Worm (Caenorhabditis elegans) whole organism, young adult: ENCODE data around the gene F31D4.8.

Experiments
- C06A6.2 ChIP-seq: fragments of 200-800 bp; sonication (Bioruptor generic); conservative IDR thresholded peaks from 2 replicates; pipeline ENCODE4 v1.3.6; 2022; ENCODE audit warnings: missing genetic modification characterization, missing compliant biosample characterization
- D2030.7 ChIP-seq: fragments of 200-800 bp; sonication (Bioruptor generic); IDR thresholded peaks from 2 replicates; pipeline ENCODE4 v1.3.6; 2022; ENCODE audit warnings: missing genetic modification reagents, missing genetic modification characterization, missing compliant biosample characterization
- F23B12.7 ChIP-seq: sonication (generic microtip); optimal IDR thresholded peaks from 2 replicates; lab custom pipeline; 2017; ENCODE audit warnings: missing genetic modification characterization, mild to moderate bottlenecking, missing compliant biosample characterization, antibody characterized with exemption, moderate library complexity; ENCODE audit not compliant: insufficient read depth
- F55B11.4 ChIP-seq: sonication (generic microtip); optimal IDR thresholded peaks from 2 replicates; lab custom pipeline; 2016; ENCODE audit warnings: missing compliant biosample characterization, missing genetic modification characterization, borderline replicate concordance; ENCODE audit not compliant: insufficient read depth
- T07F8.4 ChIP-seq: sonication (generic microtip); optimal IDR thresholded peaks from 2 replicates; lab custom pipeline; 2016; ENCODE audit warnings: mild to moderate bottlenecking, missing genetic modification characterization, moderate library complexity, missing compliant biosample characterization
- Y53G8AR.9 ChIP-seq: fragments of 200-800 bp; sonication (Bioruptor generic); conservative IDR thresholded peaks from 2 replicates; pipeline ENCODE4 v1.3.6; 2022; ENCODE audit warnings: missing genetic modification reagents, missing genetic modification characterization, missing compliant biosample characterization
- Y79H2A.3 ChIP-seq: fragments of 200-800 bp; sonication (Bioruptor generic); conservative IDR thresholded peaks from 2 replicates; pipeline ENCODE4 v1.3.6; 2022; ENCODE audit warnings: missing genetic modification reagents, missing genetic modification characterization, missing compliant biosample characterization
- ZK185.1 ChIP-seq: sonication (generic microtip); optimal IDR thresholded peaks from 2 replicates; lab custom pipeline; 2016; ENCODE audit warnings: mild to moderate bottlenecking, missing genetic modification characterization, missing compliant biosample characterization; ENCODE audit not compliant: poor library complexity, severe bottlenecking
- akir-1 ChIP-seq: fragments of 200-800 bp; sonication (Bioruptor generic); optimal IDR thresholded peaks from 2 replicates; lab custom pipeline; 2018; ENCODE audit warnings: mild to moderate bottlenecking, missing genetic modification characterization, moderate library complexity, missing compliant biosample characterization
- ama-1 ChIP-seq, 3 experiments: fragments of 150-350 bp in 1 of 3; sonication (generic microtip) in 2 of 3; optimal IDR thresholded peaks; 2 replicates each; lab custom pipeline; 2014 to 2018; ENCODE audit warnings: missing biosample characterization in 2 of 3, missing genetic modification characterization in 2 of 3, missing genetic modification reagents in 2 of 3
- bed-2 ChIP-seq: fragments of 200-800 bp; sonication (Bioruptor generic); IDR thresholded peaks from 2 replicates; pipeline ENCODE4 v1.3.6; 2022; ENCODE audit warnings: missing genetic modification reagents, missing genetic modification characterization, missing compliant biosample characterization
- ceh-100 ChIP-seq: fragments of 200-800 bp; sonication (Bioruptor generic); IDR thresholded peaks from 2 replicates; pipeline ENCODE4 v1.3.6; 2022; ENCODE audit warnings: missing genetic modification reagents, missing genetic modification characterization, missing compliant biosample characterization
- ceh-40 ChIP-seq: fragments of 200-800 bp; sonication (Bioruptor generic); IDR thresholded peaks from 2 replicates; pipeline ENCODE4 v1.3.6; 2022; ENCODE audit warnings: missing genetic modification characterization, missing compliant biosample characterization
- dpff-1 ChIP-seq: sonication (generic microtip); optimal IDR thresholded peaks from 2 replicates; lab custom pipeline; 2017; ENCODE audit warnings: mild to moderate bottlenecking, missing genetic modification characterization, missing compliant biosample characterization
- dpl-1 ChIP-seq: fragments of 150-350 bp; optimal IDR thresholded peaks from 2 replicates; lab custom pipeline; 2014; ENCODE audit warnings: missing biosample characterization, missing genetic modification reagents, missing genetic modification characterization
- fkh-3 ChIP-seq: sonication (generic microtip); optimal IDR thresholded peaks from 2 replicates; lab custom pipeline; 2016; ENCODE audit warnings: mild to moderate bottlenecking, missing genetic modification characterization, missing compliant biosample characterization
- hmg-1.2 ChIP-seq: fragments of 200-800 bp; sonication (Bioruptor generic); IDR thresholded peaks from 2 replicates; pipeline ENCODE4 v1.3.6; 2022; ENCODE audit warnings: missing genetic modification reagents, missing genetic modification characterization, missing compliant biosample characterization
- let-607 ChIP-seq, 2 experiments: fragments of 200-800 bp in 1 of 2; sonication (Bioruptor generic) in 1 of 2; sonication (generic microtip) in 1 of 2; optimal IDR thresholded peaks; 2 replicates each; lab custom pipeline; 2016 to 2018; ENCODE audit warnings: mild to moderate bottlenecking in 2 of 2, missing compliant biosample characterization in 2 of 2, missing genetic modification characterization in 2 of 2, moderate library complexity in 2 of 2, missing genotype in 1 of 2
- lin-26 ChIP-seq: fragments of 200-800 bp; sonication (Bioruptor generic); IDR thresholded peaks from 2 replicates; pipeline ENCODE4 v1.3.6; 2022; ENCODE audit warnings: missing genetic modification reagents, missing genetic modification characterization, missing compliant biosample characterization
- lir-1 ChIP-seq: fragments of 200-800 bp; sonication (Bioruptor generic); conservative IDR thresholded peaks from 2 replicates; pipeline ENCODE4 v1.3.6; 2022; ENCODE audit warnings: missing genetic modification reagents, missing genetic modification characterization, missing compliant biosample characterization
- madf-10 ChIP-seq: sonication (generic microtip); optimal IDR thresholded peaks from 2 replicates; lab custom pipeline; 2016; ENCODE audit warnings: mild to moderate bottlenecking, missing genetic modification characterization, missing compliant biosample characterization
- mcd-1 ChIP-seq: fragments of 200-800 bp; sonication (Bioruptor generic); IDR thresholded peaks from 2 replicates; pipeline ENCODE4 v1.3.6; 2022; ENCODE audit warnings: missing genetic modification reagents, missing genetic modification characterization, missing compliant biosample characterization
- nhr-27 ChIP-seq: fragments of 200-800 bp; sonication (Bioruptor generic); optimal IDR thresholded peaks from 2 replicates; lab custom pipeline; 2018; ENCODE audit warnings: mild to moderate bottlenecking, missing genetic modification characterization, moderate library complexity, missing compliant biosample characterization
- nhr-80 ChIP-seq: sonication (generic microtip); optimal IDR thresholded peaks from 2 replicates; lab custom pipeline; 2016; ENCODE audit warnings: missing genetic modification characterization, missing compliant biosample characterization
- rec-8 ChIP-seq, 2 experiments: sonication (generic microtip); optimal IDR thresholded peaks; 2 replicates each; lab custom pipeline; 2016; ENCODE audit warnings: mild to moderate bottlenecking in 2 of 2, missing genetic modification characterization in 2 of 2, missing genetic modification reagents in 2 of 2, missing genotype in 2 of 2, missing biosample characterization in 1 of 2, missing compliant biosample characterization in 1 of 2, moderate library complexity in 1 of 2
- rpc-1 ChIP-seq, 2 experiments: fragments of 150-350 bp in 1 of 2; sonication (generic microtip) in 1 of 2; optimal IDR thresholded peaks; 2 replicates each; lab custom pipeline; 2014 to 2018; ENCODE audit warnings: missing biosample characterization in 1 of 2, missing genetic modification characterization in 1 of 2, missing genetic modification reagents in 1 of 2, missing genotype in 1 of 2
- snpc-1.1 ChIP-seq: sonication (generic microtip); optimal IDR thresholded peaks from 2 replicates; lab custom pipeline; 2017; ENCODE audit warnings: missing genetic modification characterization, mild to moderate bottlenecking, missing compliant biosample characterization, antibody characterized with exemption, moderate library complexity, missing genotype, missing genetic modification reagents; ENCODE audit not compliant: insufficient read depth
- snpc-1.3 ChIP-seq: sonication (generic microtip); optimal IDR thresholded peaks from 2 replicates; lab custom pipeline; 2017; ENCODE audit warnings: missing genetic modification characterization, mild to moderate bottlenecking, missing compliant biosample characterization, antibody characterized with exemption, moderate library complexity, missing genotype, missing genetic modification reagents; ENCODE audit not compliant: insufficient read depth
- tbx-9 ChIP-seq: sonication (generic microtip); optimal IDR thresholded peaks from 2 replicates; lab custom pipeline; 2016; ENCODE audit warnings: borderline replicate concordance, missing genetic modification characterization, inconsistent platforms, missing compliant biosample characterization
- tlf-1 ChIP-seq: fragments of 200-800 bp; sonication (Bioruptor generic); optimal IDR thresholded peaks from 2 replicates; lab custom pipeline; 2018; ENCODE audit warnings: mild to moderate bottlenecking, missing genetic modification characterization, missing compliant biosample characterization
- zim-3 ChIP-seq: sonication (generic microtip); optimal IDR thresholded peaks from 2 replicates; lab custom pipeline; 2017; ENCODE audit warnings: mild to moderate bottlenecking, missing genetic modification characterization, moderate library complexity, missing compliant biosample characterization
- ztf-26 ChIP-seq: sonication (generic microtip); optimal IDR thresholded peaks from 2 replicates; lab custom pipeline; 2017; ENCODE audit warnings: missing genetic modification characterization, missing compliant biosample characterization
- ztf-3 ChIP-seq: fragments of 200-800 bp; sonication (Bioruptor generic); optimal IDR thresholded peaks from 2 replicates; lab custom pipeline; 2018; ENCODE audit warnings: mild to moderate bottlenecking, missing genetic modification characterization, missing compliant biosample characterization

The F31D4.8 gene

DNA sequence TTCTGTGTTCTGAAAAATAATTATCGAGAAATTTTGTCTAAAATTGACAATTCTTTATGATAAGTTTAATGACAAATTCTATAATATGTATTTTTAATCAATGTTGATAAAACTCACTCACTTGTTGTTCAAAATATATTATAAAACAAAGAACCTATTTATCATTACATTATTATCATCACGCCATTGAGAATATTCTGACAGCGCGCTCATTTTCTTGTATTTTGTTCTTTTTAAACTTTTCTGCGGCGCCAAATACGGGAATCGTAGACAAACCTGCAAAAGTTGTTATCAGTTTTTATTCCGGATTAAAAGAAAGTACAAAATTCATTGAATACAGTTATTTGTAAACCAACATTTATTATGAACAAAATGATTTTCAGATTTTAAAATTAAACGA is 1.8 kb downstream of the F31D4.8 start:
- TF ChIP-seq let-607 (tag; optimal IDR thresholded peaks at IDR 0.05; lab: Kevin White, UChicago) (no peak), nhr-80 (tag; lab: Kevin White, UChicago) (peak; percentile 51)

DNA sequence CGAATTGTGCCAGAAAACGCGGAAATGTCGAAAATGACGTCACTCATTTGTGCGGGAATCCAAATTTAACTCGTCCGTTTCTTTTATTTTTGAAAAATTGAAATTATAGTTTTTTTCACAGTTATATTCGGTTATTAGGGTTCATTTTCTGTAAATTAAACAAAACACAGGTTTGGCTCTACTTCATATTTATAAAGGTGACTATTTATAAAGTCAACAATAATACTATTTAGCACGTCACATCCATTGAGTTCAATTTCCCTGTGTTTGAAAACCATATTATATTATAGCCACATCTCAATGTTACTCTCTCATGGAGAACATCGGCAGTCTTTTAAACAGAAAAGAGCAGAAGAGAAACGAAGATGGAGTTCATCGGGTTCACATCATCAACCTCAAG is 5.5 kb downstream of the F31D4.8 start, which contains the start of gene twk-35:
twk-35 (plus strand) TSS at position 301 of the 400 bp plus-strand sequence.
- TF ChIP-seq tlf-1 (no peak), tbx-9 (no peak), ztf-3 (GFP tag; lab: Kevin White, UChicago) (no peak), T07F8.4 (tag; lab: Kevin White, UChicago) (no peak), dpl-1 (GFP tag; lab: Kevin White, UChicago) (no peak), rec-8 (tag; optimal IDR thresholded peaks at IDR 0.05; lab: Kevin White, UChicago) (no peak), F55B11.4 (tag; lab: Kevin White, UChicago) (no peak), Y79H2A.3 (GFP tag; lab: Robert Waterston, UW) (no peak), snpc-1.3 (no peak), ceh-100 (GFP tag; lab: Robert Waterston, UW) (no peak)

DNA sequence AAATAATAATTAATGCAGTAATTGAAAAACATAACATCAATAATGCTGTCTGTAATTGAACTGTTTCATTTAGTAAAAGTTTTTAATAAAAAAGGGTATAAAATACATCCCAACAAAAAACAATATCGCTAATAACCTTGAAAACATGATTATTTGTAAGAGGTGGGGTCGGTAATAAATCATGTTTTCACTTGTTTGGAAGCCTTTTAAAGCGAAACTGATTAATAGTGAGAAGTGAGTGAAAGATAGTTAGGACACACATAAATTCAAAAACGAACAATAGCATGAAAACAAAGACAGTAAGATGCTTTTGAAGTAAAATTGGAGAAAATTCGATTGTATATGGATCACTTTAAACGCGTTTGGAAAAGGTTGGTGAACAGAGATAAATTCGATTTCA is 7.1 kb downstream of the F31D4.8 start, which contains the start of gene try-4:
try-4 (minus strand) TSS at position 74 of the 400 bp plus-strand sequence.
- TF ChIP-seq lir-1 (GFP tag; lab: Robert Waterston, UW) = no peak
- TF ChIP-seq D2030.7 (GFP tag; lab: Robert Waterston, UW) = no peak

DNA sequence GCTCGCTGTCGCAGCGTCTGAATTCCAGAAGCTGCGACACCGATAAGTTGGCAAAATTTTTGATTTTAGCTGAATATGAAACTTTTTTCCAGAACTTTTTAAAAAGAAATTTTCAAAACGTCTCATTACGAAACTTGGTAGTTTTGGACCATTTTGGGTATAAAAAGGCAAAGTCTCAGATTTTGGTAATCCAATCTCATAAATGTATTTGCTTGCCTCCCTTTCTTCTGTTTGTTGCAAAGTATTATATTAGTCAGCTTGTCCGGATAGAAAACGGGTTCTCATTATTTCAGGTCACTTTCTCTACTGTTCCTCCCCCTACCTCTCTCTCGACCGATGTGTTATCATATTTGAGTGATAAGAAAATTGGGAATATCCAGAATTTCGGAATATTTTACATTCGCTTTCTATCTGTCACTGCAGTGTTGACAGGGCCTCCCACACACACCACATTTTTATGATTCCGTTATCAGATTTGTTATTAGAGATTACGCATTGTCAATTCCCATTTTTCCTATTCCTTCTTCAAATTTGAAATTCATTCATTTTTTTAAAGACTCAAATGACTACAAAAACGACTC is 14.6 kb downstream of the F31D4.8 start, which contains the start of gene F31D4.5:
F31D4.5 (plus strand) TSS at position 491 of the 581 bp plus-strand sequence.
- TF ChIP-seq mcd-1 (GFP tag; lab: Robert Waterston, UW) (no peak), dpff-1 (tag; lab: Kevin White, UChicago) (no peak), nhr-27 (tag; lab: Kevin White, UChicago) (no peak), akir-1 (GFP tag; lab: Kevin White, UChicago) (no peak), hmg-1.2 (no peak), ceh-40 (no peak), lin-26 (no peak), bed-2 (GFP tag; lab: Robert Waterston, UW) (no peak), Y79H2A.3 (GFP tag; lab: Robert Waterston, UW) (no peak), zim-3 (tag; lab: Kevin White, UChicago) (no peak), fkh-3 (no peak), C06A6.2 (no peak)
- TF ChIP-seq, all 124 proteins: peak for 0

DNA sequence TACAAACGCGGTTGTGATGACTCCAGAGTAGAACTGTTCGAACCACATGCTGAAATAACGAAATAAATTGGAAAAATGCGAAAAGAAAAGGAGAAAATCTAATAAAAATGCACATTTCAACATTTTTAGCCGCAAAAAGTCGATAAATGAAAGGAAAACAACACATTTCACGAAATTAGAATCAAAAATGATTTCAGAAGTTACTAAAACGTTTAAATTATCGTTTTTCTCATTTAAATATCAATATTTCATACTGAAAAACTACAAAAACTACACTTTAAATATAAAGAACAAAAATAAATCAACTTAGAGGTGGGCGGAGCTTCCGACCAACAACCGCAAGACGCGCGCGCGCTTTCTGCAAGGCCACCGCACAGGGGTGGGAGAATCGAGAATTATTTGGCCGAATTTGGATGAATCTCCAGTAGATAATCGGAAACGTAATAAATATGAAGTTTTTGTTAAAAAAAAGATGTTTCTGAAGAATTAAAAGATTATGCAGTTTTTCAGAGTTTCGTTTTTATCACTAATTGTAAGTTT is 16.3 kb downstream of the F31D4.8 start, which contains the start of gene ndua-1:
ndua-1 (minus strand) TSS at position 51 of the 540 bp plus-strand sequence.
- peak; percentile 19 for TF ChIP-seq rpc-1 (optimal IDR thresholded peaks at IDR 0.05; lab: Kevin White, UChicago)
- TF ChIP-seq rpc-1 (tag; optimal IDR thresholded peaks at IDR 0.05; lab: Kevin White, UChicago) = no peak
- TF ChIP-seq Y53G8AR.9 (GFP tag; lab: Robert Waterston, UW) = no peak
- peak; percentile 50 for TF ChIP-seq F23B12.7
- peak; percentile 17 for TF ChIP-seq snpc-1.3
- peak; percentile 26 for TF ChIP-seq snpc-1.1
- TF ChIP-seq mcd-1 (GFP tag; lab: Robert Waterston, UW) = 0 out of 2 replicates have a peak, but pooled peaks have one; percentile 30
- no peak for TF ChIP-seq madf-10 (tag; lab: Kevin White, UChicago)
- no peak for TF ChIP-seq nhr-80 (tag; lab: Kevin White, UChicago)
- TF ChIP-seq hmg-1.2 = no peak
- TF ChIP-seq ama-1 (optimal IDR thresholded peaks at IDR 0.05; lab: Kevin White, UChicago) = no peak
- peak in 1 of 2 experiments; percentile 28 for TF ChIP-seq ama-1 (GFP tag; optimal IDR thresholded peaks at IDR 0.05; lab: Kevin White, UChicago)
- TF ChIP-seq ztf-26 (tag; lab: Kevin White, UChicago) = no peak
- TF ChIP-seq D2030.7 (GFP tag; lab: Robert Waterston, UW) = peak; percentile 49
- peak; percentile 20 for TF ChIP-seq ZK185.1 (tag; lab: Kevin White, UChicago)
- no peak for TF ChIP-seq F55B11.4 (tag; lab: Kevin White, UChicago)
- TF ChIP-seq, all 124 proteins: peak for 8
